Worm (Caenorhabditis elegans): ENCODE measurements around the gene rpl-7A.

The rpl-7A gene

DNA sequence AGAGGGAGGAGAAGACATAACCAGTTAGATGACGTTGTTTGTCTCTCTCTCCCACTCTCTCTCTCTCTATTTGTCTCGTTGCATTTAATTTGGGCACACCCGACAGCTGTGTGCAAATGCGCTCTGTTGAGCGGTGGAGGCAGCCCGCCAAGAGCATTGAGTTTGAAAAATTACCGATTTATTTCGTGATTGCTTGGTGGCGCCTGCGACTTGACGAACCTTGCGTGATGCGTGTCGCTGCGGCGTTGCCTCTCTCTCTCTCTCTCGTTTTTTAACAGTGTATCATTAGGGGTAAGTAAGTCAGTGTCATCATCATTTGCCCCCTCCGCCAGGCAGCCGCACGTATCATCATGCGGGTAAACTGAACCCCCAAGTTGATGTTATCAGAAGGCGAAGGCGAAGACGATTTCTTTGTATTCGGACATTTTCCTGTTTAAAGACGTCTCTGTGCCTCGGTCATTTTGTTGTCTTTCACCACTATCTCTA, 15.7 kb upstream of the rpl-7A start:
- peak; percentile 68 for TF ChIP-seq tbx-2 (tag; optimal IDR thresholded peaks at IDR 0.05)
- TF ChIP-seq ceh-31 (tag; optimal IDR thresholded peaks at IDR 0.05), result peak; percentile 69
- peak; percentile 45 for TF ChIP-seq ceh-14 (tag; optimal IDR thresholded peaks at IDR 0.05)
- no peak for TF ChIP-seq elt-2 (tag; optimal IDR thresholded peaks at IDR 0.05)
- peak; percentile 62 for TF ChIP-seq ceh-18 (tag; optimal IDR thresholded peaks at IDR 0.05)
- peak; percentile 59 for TF ChIP-seq ceh-34 (tag; optimal IDR thresholded peaks at IDR 0.05)
- peak; percentile 6 for TF ChIP-seq K09A11.1 (tag; optimal IDR thresholded peaks at IDR 0.05; ENCODE audit: insufficient read depth)
- TF ChIP-seq nfya-1 (tag; optimal IDR thresholded peaks at IDR 0.05), result peak; percentile 33
- TF ChIP-seq unc-42 (tag; optimal IDR thresholded peaks at IDR 0.05), result peak; percentile 90
- TF ChIP-seq ceh-2 (tag; optimal IDR thresholded peaks at IDR 0.05), result peak; percentile 44
- TF ChIP-seq zip-5 (tag; optimal IDR thresholded peaks at IDR 0.05), result no peak
- no peak for TF ChIP-seq nhr-11 (tag; optimal IDR thresholded peaks at IDR 0.05)
- peak; percentile 62 for TF ChIP-seq ref-2 (tag; optimal IDR thresholded peaks at IDR 0.05)
- peak; percentile 30 for TF ChIP-seq fkh-6 (tag; optimal IDR thresholded peaks at IDR 0.05)

DNA sequence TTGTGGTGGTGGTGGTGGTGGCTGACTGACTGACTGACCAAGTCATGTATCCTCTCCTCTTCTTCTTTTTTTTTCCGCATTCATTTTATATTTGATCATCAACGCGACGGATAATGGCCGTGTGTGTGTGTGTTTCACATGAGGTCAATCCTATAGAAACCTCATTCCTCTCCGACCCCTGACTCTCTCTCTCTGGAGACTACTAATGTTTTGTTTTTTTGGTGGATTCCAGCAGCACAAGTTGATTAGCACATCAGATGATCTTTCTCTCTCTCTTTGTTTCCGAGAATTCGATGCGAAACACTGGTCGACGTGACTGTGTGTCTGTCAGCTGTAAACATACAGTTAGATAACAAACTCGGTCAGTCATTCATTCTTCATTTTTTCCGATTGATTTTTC, 14.7 kb upstream of the rpl-7A start, which contains the start of gene Y24D9A.7:
TSS of gene Y24D9A.7 (minus strand) at position 46 of the 400 bp plus-strand sequence.
- TF ChIP-seq nhr-232 (tag; optimal IDR thresholded peaks at IDR 0.05) (no peak), C08G9.2 (tag; optimal IDR thresholded peaks at IDR 0.05) (no peak), ref-2 (tag; optimal IDR thresholded peaks at IDR 0.05) (peak; percentile 1)

DNA sequence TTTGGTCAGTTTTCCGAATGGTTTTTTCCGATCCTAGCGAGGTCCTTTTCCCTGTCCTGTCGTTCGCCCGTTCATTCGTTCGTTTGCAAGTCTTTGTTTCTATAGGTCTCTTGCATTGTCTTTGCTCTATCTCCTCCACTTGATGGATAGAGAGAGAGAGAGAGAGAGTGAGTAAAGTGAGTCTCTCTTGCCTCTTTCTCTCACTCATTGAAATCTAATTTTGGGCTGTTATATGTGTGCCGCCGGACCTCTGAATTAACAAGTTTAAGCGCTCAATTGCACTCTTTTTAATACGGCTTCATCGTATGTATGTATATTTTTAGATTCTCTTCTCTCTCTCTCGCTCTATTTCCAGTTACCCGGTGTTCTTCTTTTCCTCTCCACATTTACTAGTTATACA, 13.5 kb upstream of the rpl-7A start:
- no peak for TF ChIP-seq hlh-13 (GFP tag; optimal IDR thresholded peaks at IDR 0.05)
- TF ChIP-seq ceh-14 (tag; optimal IDR thresholded peaks at IDR 0.05), result peak; percentile 19
- peak; percentile 98 for TF ChIP-seq unc-42 (tag; optimal IDR thresholded peaks at IDR 0.05)
- no peak for TF ChIP-seq ref-2 (tag; optimal IDR thresholded peaks at IDR 0.05)
- TF ChIP-seq hlh-6 (tag; optimal IDR thresholded peaks at IDR 0.05), result peak; percentile 48
- TF ChIP-seq ceh-31 (tag; optimal IDR thresholded peaks at IDR 0.05), result peak; percentile 62

DNA sequence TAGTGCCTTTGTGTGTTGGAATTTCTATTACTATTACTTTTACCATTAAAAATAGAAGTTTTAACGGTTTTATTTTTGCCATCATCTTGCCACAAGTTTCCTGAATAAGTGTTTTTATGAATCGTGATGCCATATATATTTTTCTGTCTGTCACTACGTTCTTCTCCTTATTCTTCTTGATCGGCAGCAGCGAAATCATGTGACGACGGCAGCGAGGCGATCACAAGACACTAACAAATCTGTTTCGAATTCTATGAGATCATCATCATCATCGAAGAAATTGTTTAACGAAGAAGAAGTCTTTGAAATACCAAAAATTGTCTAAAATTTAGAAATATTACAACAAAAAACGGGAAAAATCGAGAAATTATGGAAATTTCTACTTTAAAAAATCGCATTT, 12.0 kb upstream of the rpl-7A start:
- no peak for TF ChIP-seq ets-4 (tag; optimal IDR thresholded peaks at IDR 0.05)
- peak; percentile 56 for TF ChIP-seq hlh-30 (tag; optimal IDR thresholded peaks at IDR 0.05; ENCODE audit: insufficient read depth)

DNA sequence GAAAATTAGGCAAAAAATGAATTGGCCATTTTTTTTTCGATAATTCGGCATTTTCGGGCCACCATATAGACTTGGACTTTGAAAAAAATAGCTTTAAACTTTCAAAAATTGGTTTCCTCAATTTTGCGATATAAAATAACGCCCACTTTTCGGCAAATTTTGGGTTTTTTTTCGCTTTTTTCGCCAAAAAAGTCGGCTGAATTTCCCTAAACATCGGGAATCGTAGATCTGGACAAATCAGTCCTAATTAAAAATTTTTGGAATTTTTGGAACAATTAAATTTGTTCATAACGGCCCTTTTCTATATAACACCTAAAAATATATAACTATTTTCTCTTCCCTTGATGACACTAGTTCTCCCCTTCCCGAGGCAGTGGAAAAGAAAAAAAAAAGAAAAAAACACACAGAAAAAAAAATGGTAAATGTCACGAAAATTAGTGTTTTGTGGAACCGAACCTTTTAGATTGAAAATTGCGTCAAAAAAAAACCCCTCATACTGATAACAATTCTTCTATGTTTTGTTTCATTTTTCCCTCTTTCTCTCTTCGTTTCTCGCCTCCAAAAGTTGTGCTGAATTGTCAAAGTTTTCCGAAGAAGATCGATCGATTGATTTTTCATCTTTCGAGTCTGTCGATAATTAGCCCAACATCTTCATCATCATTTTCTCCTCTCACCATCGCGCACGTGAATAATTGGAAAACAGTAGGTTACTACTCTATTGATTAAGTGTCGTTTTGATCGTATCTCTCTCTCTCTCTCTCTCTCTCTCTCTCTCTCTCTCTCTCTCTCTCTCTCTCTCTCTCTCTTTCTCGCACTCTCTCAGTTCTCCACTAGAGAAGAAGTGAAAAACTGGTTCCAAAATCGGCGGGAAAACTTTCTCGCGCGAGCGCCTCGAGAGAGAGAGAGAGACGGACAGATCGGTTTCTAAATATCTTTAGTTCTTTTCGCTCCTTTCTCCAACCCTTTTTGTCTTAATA, 10.2 kb upstream of the rpl-7A start, which contains the start of gene Y24D9A.6:
TSS of gene Y24D9A.6 (minus strand) at position 51 of the 977 bp plus-strand sequence.
- TF ChIP-seq zip-5 (tag; optimal IDR thresholded peaks at IDR 0.05) (no peak), dve-1 (tag; optimal IDR thresholded peaks at IDR 0.05) (peak; percentile 46)

DNA sequence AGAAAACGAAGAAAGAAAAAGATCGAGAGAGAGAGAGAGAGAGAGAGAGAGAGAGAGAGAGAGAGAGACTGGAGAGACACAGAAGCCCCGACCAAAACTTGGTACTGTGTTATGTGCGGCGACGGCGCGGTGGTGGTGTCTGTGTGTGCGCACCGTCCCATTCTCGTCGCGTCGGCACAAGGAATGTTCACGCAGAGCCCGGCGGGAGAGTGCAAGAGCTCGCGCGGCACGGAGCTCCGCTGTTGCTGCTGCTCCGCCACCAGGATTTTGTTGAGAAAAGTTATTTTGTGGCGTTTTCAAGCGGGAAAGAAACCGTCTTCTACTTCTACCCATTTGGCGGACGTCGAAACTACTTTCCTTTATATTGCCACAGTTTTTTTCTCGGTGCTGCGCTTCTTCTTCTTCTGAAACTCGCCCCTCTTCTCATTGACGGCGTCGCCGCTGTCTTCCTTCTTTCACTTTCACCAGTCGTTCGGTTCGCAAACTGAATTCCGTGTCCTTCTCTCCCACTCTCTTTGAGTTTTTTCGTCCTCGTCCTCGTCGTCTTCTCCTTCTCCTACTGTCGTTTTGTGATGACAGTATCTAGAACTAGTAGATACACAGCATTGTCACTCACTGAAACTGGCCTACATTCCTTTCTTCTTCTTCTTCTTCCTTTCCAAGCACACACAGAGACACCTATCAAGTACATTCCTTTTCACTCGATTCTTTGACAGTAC, 9.2 kb upstream of the rpl-7A start:
- TF ChIP-seq ceh-34 (tag; optimal IDR thresholded peaks at IDR 0.05) (peak; percentile 23), ama-1 (optimal IDR thresholded peaks at IDR 0.05) (no peak), tbx-7 (tag; optimal IDR thresholded peaks at IDR 0.05) (no peak), ztf-16 (tag; optimal IDR thresholded peaks at IDR 0.05) (no peak), unc-3 (GFP tag; conservative IDR thresholded peaks at IDR 0.05) (no peak), unc-3 (tag; optimal IDR thresholded peaks at IDR 0.05) (no peak), hlh-30 (tag; optimal IDR thresholded peaks at IDR 0.05; ENCODE audit: insufficient read depth) (no peak), F13H6.1 (tag; optimal IDR thresholded peaks at IDR 0.05) (no peak), ceh-30 (tag; optimal IDR thresholded peaks at IDR 0.05) (no peak), pqm-1 (tag; optimal IDR thresholded peaks at IDR 0.05) (no peak), C38D4.7 (GFP tag; optimal IDR thresholded peaks at IDR 0.05) (no peak), dmd-4 (tag; optimal IDR thresholded peaks at IDR 0.05; ENCODE audit: borderline replicate concordance) (no peak), ahr-1 (tag; optimal IDR thresholded peaks at IDR 0.05) (no peak), zip-5 (tag; optimal IDR thresholded peaks at IDR 0.05) (no peak), lim-6 (tag; optimal IDR thresholded peaks at IDR 0.05) (no peak), pax-1 (tag; optimal IDR thresholded peaks at IDR 0.05) (no peak), ceh-2 (tag; optimal IDR thresholded peaks at IDR 0.05) (no peak), rnt-1 (tag; optimal IDR thresholded peaks at IDR 0.05) (no peak), fax-1 (tag; optimal IDR thresholded peaks at IDR 0.05) (no peak), fkh-6 (tag; optimal IDR thresholded peaks at IDR 0.05) (no peak), ceh-48 (tag; optimal IDR thresholded peaks at IDR 0.05) (no peak), tbx-2 (tag; optimal IDR thresholded peaks at IDR 0.05) (no peak), ref-2 (tag; optimal IDR thresholded peaks at IDR 0.05) (peak; percentile 11), ttx-3 (tag; optimal IDR thresholded peaks at IDR 0.05) (no peak), hlh-13 (GFP tag; optimal IDR thresholded peaks at IDR 0.05) (no peak), ceh-18 (tag; optimal IDR thresholded peaks at IDR 0.05) (no peak)

Data from whole organism, late embryonic.